Fruit fly (Drosophila melanogaster) Kc167 (cell line): ENCODE results near the gene kra.

Experiments used
- insv ChIP-seq: fragments of >200 bp; optimal IDR thresholded peaks from 3 replicates; lab custom pipeline; 2018; ENCODE audit warnings: missing external identifiers
- psq ChIP-seq: fragments of >200 bp; optimal IDR thresholded peaks from 2 replicates; lab custom pipeline; 2017; ENCODE audit warnings: missing external identifiers
- ttk ChIP-seq: sonication (Bioruptor generic); optimal IDR thresholded peaks from 2 replicates; lab custom pipeline; 2017; ENCODE audit warnings: missing external identifiers

- no peak for TF ChIP-seq ttk
- no peak for TF ChIP-seq psq (lab: Kevin White, UChicago)
- no peak for TF ChIP-seq insv (lab: Kevin White, UChicago)
Measured at dm6 chr3R:5633437-5633836, 32.5 kb upstream of the kra start, which contains the start of gene CG12171.
